Worm (Caenorhabditis elegans) whole organism, late embryonic: Measurements from ENCODE around the gene F40G9.14.

Experiments used
- ceh-14 ChIP-seq: sonication (generic microtip); optimal IDR thresholded peaks from 2 replicates; lab custom pipeline; 2016; ENCODE audit warnings: missing genotype, missing genetic modification characterization, missing compliant biosample characterization
- ceh-34 ChIP-seq: sonication (generic microtip); optimal IDR thresholded peaks from 2 replicates; lab custom pipeline; 2016; ENCODE audit warnings: mild to moderate bottlenecking, missing genetic modification characterization, missing compliant biosample characterization
- ceh-48 ChIP-seq: sonication (generic microtip); optimal IDR thresholded peaks from 2 replicates; lab custom pipeline; 2016; ENCODE audit warnings: missing genetic modification characterization, inconsistent platforms, missing compliant biosample characterization
- che-1 ChIP-seq: sonication (generic microtip); optimal IDR thresholded peaks from 2 replicates; lab custom pipeline; 2016; ENCODE audit warnings: mild to moderate bottlenecking, missing genetic modification characterization, missing compliant biosample characterization
- pqm-1 ChIP-seq: sonication (generic microtip); optimal IDR thresholded peaks from 2 replicates; lab custom pipeline; 2016; ENCODE audit warnings: missing genetic modification characterization, missing compliant biosample characterization
- unc-55 ChIP-seq: sonication (generic microtip); optimal IDR thresholded peaks from 2 replicates; lab custom pipeline; 2017; ENCODE audit warnings: missing biosample characterization, missing genetic modification reagents, missing genetic modification characterization
- unc-86 ChIP-seq: sonication (generic microtip); optimal IDR thresholded peaks from 2 replicates; lab custom pipeline; 2016; ENCODE audit warnings: missing genetic modification characterization, missing compliant biosample characterization

ce11 chrIII:211387-211786, 33.8 kb upstream of the F40G9.14 start:
- TF ChIP-seq ceh-48 (no peak), che-1 (no peak), pqm-1 (tag; lab: Kevin White, UChicago) (no peak), ceh-14 (tag; lab: Kevin White, UChicago) (no peak), unc-86 (tag; lab: Kevin White, UChicago) (no peak), unc-55 (no peak), ceh-34 (tag; lab: Kevin White, UChicago) (no peak)
